Worm (Caenorhabditis elegans) whole organism, L1 larva: ENCODE measurements around the gene F28F5.6.

ENCODE experiments used
- C16A3.4 ChIP-seq: fragments of 150-350 bp; optimal IDR thresholded peaks from 2 replicates; lab custom pipeline; 2014; ENCODE audit warnings: missing biosample characterization, missing genetic modification characterization
- F16B12.6 ChIP-seq: fragments of 150-350 bp; optimal IDR thresholded peaks from 2 replicates; lab custom pipeline; 2014; ENCODE audit warnings: missing biosample characterization, missing genetic modification characterization
- Y116A8C.19 ChIP-seq: sonication (generic microtip); optimal IDR thresholded peaks from 2 replicates; lab custom pipeline; 2016; ENCODE audit warnings: missing compliant biosample characterization, missing genetic modification characterization, borderline replicate concordance
- ceh-82 ChIP-seq, 3 experiments: fragments of 150-350 bp in 1 of 3; sonication (generic microtip) in 2 of 3; optimal IDR thresholded peaks; 2 replicates each; lab custom pipeline; 2014 to 2017; ENCODE audit warnings: missing biosample characterization in 3 of 3, missing genetic modification characterization in 3 of 3
- dsc-1 ChIP-seq: sonication (generic microtip); optimal IDR thresholded peaks from 2 replicates; lab custom pipeline; 2016; ENCODE audit warnings: mild to moderate bottlenecking, missing genetic modification characterization, missing compliant biosample characterization
- egl-13 ChIP-seq: sonication (generic microtip); optimal IDR thresholded peaks from 2 replicates; lab custom pipeline; 2016; ENCODE audit warnings: missing genotype, missing genetic modification reagents, missing genetic modification characterization, missing compliant biosample characterization
- elt-2 ChIP-seq: sonication (generic microtip); optimal IDR thresholded peaks from 2 replicates; lab custom pipeline; 2016; ENCODE audit warnings: missing genetic modification characterization, mild to moderate bottlenecking, inconsistent platforms, missing compliant biosample characterization, missing genetic modification reagents
- fkh-4 ChIP-seq: sonication (generic microtip); optimal IDR thresholded peaks from 2 replicates; lab custom pipeline; 2016; ENCODE audit warnings: missing compliant biosample characterization, missing genetic modification characterization, borderline replicate concordance
- grh-1 ChIP-seq: fragments of 200-800 bp; sonication (Bioruptor generic); IDR thresholded peaks from 2 replicates; pipeline ENCODE4 v1.3.6; 2022; ENCODE audit warnings: missing genetic modification reagents, missing genetic modification characterization, missing compliant biosample characterization
- hlh-17 ChIP-seq: fragments of 200-800 bp; sonication (Bioruptor generic); optimal IDR thresholded peaks from 2 replicates; lab custom pipeline; 2018; ENCODE audit warnings: missing genetic modification characterization, mild to moderate bottlenecking, missing compliant biosample characterization, moderate library complexity, borderline replicate concordance
- jun-1 ChIP-seq: fragments of 150-350 bp; optimal IDR thresholded peaks from 2 replicates; lab custom pipeline; 2014; ENCODE audit warnings: missing biosample characterization, missing genetic modification reagents, missing genetic modification characterization
- lin-14 ChIP-seq: fragments of 200-800 bp; sonication (Bioruptor generic); optimal IDR thresholded peaks from 2 replicates; lab custom pipeline; 2018; ENCODE audit warnings: mild to moderate bottlenecking, missing genetic modification characterization, moderate library complexity, missing compliant biosample characterization
- lin-39 ChIP-seq: fragments of 150-350 bp; optimal IDR thresholded peaks from 2 replicates; lab custom pipeline; 2014; ENCODE audit warnings: missing biosample characterization, missing genetic modification reagents, missing genetic modification characterization
- lsy-2 ChIP-seq, 2 experiments: fragments of 150-350 bp; optimal IDR thresholded peaks; 2 replicates each; lab custom pipeline; 2014; ENCODE audit warnings: missing biosample characterization in 2 of 2, missing genetic modification characterization in 2 of 2
- mdl-1 ChIP-seq, 2 experiments: fragments of 150-350 bp; optimal IDR thresholded peaks; 2 replicates each; lab custom pipeline; 2014 to 2017; ENCODE audit warnings: missing biosample characterization in 2 of 2, missing genetic modification characterization in 2 of 2, inconsistent platforms in 1 of 2
- mef-2 ChIP-seq: fragments of 150-350 bp; optimal IDR thresholded peaks from 2 replicates; lab custom pipeline; 2014; ENCODE audit warnings: missing biosample characterization, missing genetic modification characterization
- nhr-11 ChIP-seq: fragments of 150-350 bp; optimal IDR thresholded peaks from 2 replicates; lab custom pipeline; 2014; ENCODE audit warnings: missing biosample characterization, missing genetic modification characterization
- nhr-76 ChIP-seq: sonication (generic microtip); optimal IDR thresholded peaks from 2 replicates; lab custom pipeline; 2017; ENCODE audit warnings: missing biosample characterization, missing genetic modification characterization
- nhr-84 ChIP-seq: sonication (generic microtip); optimal IDR thresholded peaks from 2 replicates; lab custom pipeline; 2017; ENCODE audit warnings: missing biosample characterization, missing genetic modification characterization
- pax-3 ChIP-seq: fragments of 200-800 bp; sonication (Bioruptor generic); optimal IDR thresholded peaks from 2 replicates; lab custom pipeline; 2018; ENCODE audit warnings: mild to moderate bottlenecking, missing genetic modification characterization, moderate library complexity, missing compliant biosample characterization
- rnt-1 ChIP-seq: sonication (generic microtip); optimal IDR thresholded peaks from 2 replicates; lab custom pipeline; 2016; ENCODE audit warnings: mild to moderate bottlenecking, missing genetic modification characterization, moderate library complexity, missing compliant biosample characterization
- skn-1 ChIP-seq: fragments of 150-350 bp; optimal IDR thresholded peaks from 2 replicates; lab custom pipeline; 2014; ENCODE audit warnings: missing biosample characterization, missing genetic modification characterization
- tbx-2 ChIP-seq: sonication (generic microtip); optimal IDR thresholded peaks from 2 replicates; lab custom pipeline; 2016; ENCODE audit warnings: missing genetic modification characterization, missing compliant biosample characterization
- unc-130 ChIP-seq: fragments of 150-350 bp; optimal IDR thresholded peaks from 2 replicates; lab custom pipeline; 2017; ENCODE audit warnings: missing biosample characterization, missing genetic modification characterization, inconsistent platforms
- unc-30 ChIP-seq: sonication (generic microtip); optimal IDR thresholded peaks from 2 replicates; lab custom pipeline; 2017; ENCODE audit warnings: missing biosample characterization, missing genetic modification characterization
- unc-98 ChIP-seq: fragments of 200-800 bp; sonication (Bioruptor generic); IDR thresholded peaks from 2 replicates; pipeline ENCODE4 v1.3.6; 2022; ENCODE audit warnings: missing genetic modification characterization, missing compliant biosample characterization

F28F5.6 gene

DNA sequence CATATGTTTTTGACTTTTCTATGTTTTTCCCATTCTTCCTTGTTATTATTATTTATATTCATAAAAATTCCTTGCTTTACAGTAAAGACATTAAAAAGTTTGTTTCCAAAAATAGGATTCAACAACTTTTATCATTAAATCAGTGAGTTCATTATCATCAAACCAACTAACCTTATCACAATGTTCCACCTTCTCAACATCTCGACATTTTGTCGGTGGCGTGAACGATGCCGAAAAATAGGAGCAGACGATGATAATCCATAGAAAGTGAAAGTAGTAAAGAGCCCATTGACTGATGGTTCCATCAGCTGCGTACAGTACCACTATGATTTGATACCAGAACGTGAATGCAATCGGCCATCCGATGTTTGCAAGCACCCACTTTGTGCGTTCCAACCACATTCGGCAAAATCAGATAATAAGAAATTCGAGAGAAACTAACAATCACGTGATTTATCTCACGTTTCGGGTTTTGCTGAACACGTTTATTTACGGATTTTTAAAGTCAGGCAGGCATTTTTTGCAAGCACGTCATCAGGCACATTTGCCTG, 29.6 kb upstream of the F28F5.6 start, which contains the start of gene dhhc-5:
Gene dhhc-5 (minus strand): TSS at position 406 of the 551 bp plus-strand sequence.
- no peak for TF ChIP-seq mef-2 (tag; lab: Kevin White, UChicago)
- TF ChIP-seq ceh-82 (tag; optimal IDR thresholded peaks at IDR 0.05; lab: Kevin White, UChicago): no peak
- TF ChIP-seq elt-2 (tag; lab: Kevin White, UChicago): peak; percentile 68

DNA sequence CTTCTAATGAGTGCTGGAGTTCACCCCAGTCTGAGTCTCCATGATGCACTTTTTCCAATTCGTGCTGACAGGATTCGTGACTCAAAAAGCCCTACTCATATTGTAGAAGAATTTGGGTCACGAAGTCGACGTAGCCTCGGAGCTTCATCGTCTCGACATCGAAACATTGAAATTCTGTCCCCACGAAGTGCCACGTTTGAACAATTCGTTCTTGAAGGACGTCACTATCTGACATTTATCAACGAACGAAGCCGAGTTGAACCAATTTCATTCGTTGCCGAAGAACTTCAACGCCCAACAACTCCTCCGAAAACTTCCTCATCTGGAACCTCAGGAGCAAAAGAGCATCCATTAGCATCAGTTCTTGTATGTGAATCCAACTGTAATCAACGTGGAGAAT, 19.9 kb upstream of the F28F5.6 start:
- no peak for TF ChIP-seq lsy-2 (tag; optimal IDR thresholded peaks at IDR 0.05; lab: Kevin White, UChicago)
- no peak for TF ChIP-seq F16B12.6
- no peak for TF ChIP-seq rnt-1
- TF ChIP-seq C16A3.4 (tag; lab: Kevin White, UChicago): no peak
- no peak for TF ChIP-seq hlh-17 (GFP tag; lab: Kevin White, UChicago)
- no peak for TF ChIP-seq unc-30 (tag; lab: Kevin White, UChicago)

DNA sequence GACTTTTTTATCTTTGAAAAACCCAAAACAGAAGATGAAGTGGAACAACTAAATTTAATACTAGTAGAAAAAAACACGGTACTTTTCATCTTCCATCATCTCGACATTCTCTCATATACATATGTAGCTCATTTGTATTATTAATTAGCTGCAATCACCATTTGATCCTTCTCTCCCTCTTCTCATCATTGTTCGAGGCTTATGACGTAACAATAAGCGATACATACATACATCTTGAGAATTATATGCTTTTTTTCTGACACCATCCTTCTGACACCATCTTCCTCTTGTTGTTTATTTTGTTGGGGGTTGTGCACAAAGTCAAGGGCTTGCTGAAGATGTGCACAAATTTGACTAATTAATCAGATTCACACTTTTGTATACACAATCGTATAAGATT, 18.1 kb upstream of the F28F5.6 start:
- TF ChIP-seq elt-2 (tag; lab: Kevin White, UChicago): no peak
- no peak for TF ChIP-seq lin-39 (tag; lab: Kevin White, UChicago)
- TF ChIP-seq egl-13 (tag; lab: Kevin White, UChicago): no peak
- no peak for TF ChIP-seq jun-1 (tag; lab: Kevin White, UChicago)

DNA sequence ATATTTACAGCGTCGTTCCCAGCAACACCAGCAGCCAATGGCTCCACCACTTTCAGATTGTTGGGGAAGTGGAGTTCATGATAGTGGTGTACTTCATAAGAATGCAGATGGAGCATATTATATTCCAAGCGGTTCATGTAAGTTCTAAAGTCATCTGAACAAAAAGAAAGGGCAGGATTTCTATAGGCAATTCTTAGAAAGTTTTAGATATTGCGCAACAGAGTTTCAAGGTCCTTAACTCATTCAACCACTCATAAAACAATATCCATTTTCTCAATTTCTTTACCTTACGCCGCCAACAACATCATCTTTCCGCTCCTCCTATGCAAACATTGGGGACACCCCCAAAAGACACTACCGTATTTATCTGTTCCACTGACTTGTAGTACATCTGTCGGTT, 12.1 kb upstream of the F28F5.6 start:
- no peak for TF ChIP-seq tbx-2 (tag; lab: Kevin White, UChicago)

DNA sequence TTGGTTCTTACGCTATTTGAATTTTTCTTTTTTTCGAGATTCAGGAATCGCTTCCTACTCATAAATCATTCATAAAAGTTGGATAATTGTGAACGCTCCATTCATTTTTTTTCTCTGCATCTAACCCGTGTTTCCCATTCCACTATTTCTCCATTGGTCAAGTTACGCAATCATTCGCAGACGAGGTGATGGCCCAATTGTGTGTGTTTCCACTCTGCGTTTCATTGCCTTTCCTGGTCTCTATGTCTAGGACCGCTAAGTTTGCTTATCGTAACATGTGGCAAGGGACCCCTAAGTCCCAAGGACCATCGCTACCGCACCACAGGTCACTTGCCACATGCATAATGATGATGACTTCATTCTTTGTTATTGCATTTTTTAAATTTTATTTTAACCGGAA, 7.0 kb upstream of the F28F5.6 start:
- TF ChIP-seq nhr-76 (no peak), pax-3 (no peak), lin-39 (tag; lab: Kevin White, UChicago) (no peak), grh-1 (GFP tag; lab: Robert Waterston, UW) (no peak), elt-2 (tag; lab: Kevin White, UChicago) (no peak), fkh-4 (tag; lab: Kevin White, UChicago) (no peak), mdl-1 (tag; optimal IDR thresholded peaks at IDR 0.05; lab: Kevin White, UChicago) (no peak), nhr-84 (tag; lab: Kevin White, UChicago) (no peak)

DNA sequence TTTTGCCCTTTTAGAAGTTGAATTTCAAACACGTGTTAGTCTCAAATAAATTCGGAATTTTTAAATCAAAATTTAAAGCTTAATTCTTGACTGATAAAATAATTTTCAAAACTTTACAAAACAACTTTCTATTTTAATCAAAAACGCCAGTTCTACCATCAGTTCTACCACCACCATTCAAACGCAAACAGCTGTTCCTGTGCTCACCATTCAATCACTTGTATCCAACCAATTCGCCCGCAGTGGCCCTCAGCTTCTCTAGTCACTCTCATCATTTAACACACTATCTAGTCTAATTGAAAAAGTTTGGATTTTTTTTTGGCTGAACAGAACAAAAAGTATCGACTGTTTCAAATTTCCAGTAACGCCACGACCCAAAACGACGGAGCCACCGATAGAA, 3.6 kb upstream of the F28F5.6 start:
- TF ChIP-seq lin-14 (GFP tag; lab: Kevin White, UChicago) (peak; percentile 12), nhr-11 (tag; lab: Kevin White, UChicago) (no peak), lsy-2 (tag; optimal IDR thresholded peaks at IDR 0.05; lab: Kevin White, UChicago) (no peak), rnt-1 (peak; percentile 25), Y116A8C.19 (tag; lab: Kevin White, UChicago) (no peak), dsc-1 (tag; lab: Kevin White, UChicago) (peak; percentile 28), unc-98 (GFP tag; lab: Robert Waterston, UW) (no peak), unc-130 (tag; lab: Kevin White, UChicago) (no peak)

DNA sequence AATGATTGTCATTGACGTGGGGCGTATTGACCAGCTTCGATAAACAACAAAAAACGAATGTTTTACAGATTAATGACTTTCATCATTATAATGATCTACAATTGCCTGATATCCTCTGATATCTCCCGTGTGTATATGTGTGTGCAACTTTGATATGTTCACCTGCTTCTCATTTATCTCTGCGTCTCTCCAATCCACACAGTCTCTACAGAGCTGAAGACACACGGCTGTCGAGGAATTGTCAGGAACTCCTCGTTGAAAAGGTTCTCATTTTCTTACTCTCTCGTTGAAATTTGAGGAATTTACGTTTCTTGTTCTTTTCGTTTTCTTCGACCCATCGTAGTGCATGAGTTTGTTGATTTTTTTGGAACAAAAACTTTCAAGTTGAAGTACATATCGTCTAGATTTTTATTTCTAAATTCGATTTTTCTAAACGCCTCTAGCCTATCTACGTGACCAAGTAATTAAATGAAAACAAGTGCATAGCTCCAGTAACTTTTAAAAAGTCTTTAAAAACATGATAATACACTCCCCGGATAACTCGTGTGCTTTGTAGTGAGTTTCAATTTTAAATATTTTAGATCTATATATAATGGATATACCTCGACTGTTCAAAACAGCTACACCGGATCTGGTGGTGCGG, 1.3 kb upstream of the F28F5.6 start, which contains the start of gene ten-1:
Gene ten-1 (plus strand): TSS at position 593 of the 643 bp plus-strand sequence.
- TF ChIP-seq rnt-1 (peak; percentile 45), lin-14 (GFP tag; lab: Kevin White, UChicago) (peak; percentile 70), skn-1 (no peak)
